Worm (Caenorhabditis elegans) whole organism, young adult: ENCODE results near the gene cpar-1.
A peak's percentile ranks its signal among the peaks of the same experiment; 100 is the strongest.

ENCODE experiments used
- B0035.1 ChIP-seq: sonication (generic microtip); optimal IDR thresholded peaks from 2 replicates; lab custom pipeline; 2016; ENCODE audit warnings: missing genetic modification characterization, mild to moderate bottlenecking, missing compliant biosample characterization, missing genotype, missing genetic modification reagents
- C17E4.6 ChIP-seq: fragments of 200-800 bp; sonication (Bioruptor generic); IDR thresholded peaks from 2 replicates; pipeline ENCODE4 v1.3.6; 2022; ENCODE audit warnings: missing genetic modification reagents, missing genetic modification characterization, missing compliant biosample characterization
- D2030.7 ChIP-seq: fragments of 200-800 bp; sonication (Bioruptor generic); IDR thresholded peaks from 2 replicates; pipeline ENCODE4 v1.3.6; 2022; ENCODE audit warnings: missing genetic modification reagents, missing genetic modification characterization, missing compliant biosample characterization
- F39B2.1 ChIP-seq: fragments of 200-800 bp; sonication (Bioruptor generic); IDR thresholded peaks from 2 replicates; pipeline ENCODE4 v1.3.6; 2022; ENCODE audit warnings: missing genetic modification reagents, missing genetic modification characterization, missing compliant biosample characterization
- F49E8.2 ChIP-seq: sonication (generic microtip); optimal IDR thresholded peaks from 3 replicates; lab custom pipeline; 2017; ENCODE audit warnings: missing genetic modification characterization, mild to moderate bottlenecking, missing compliant biosample characterization, antibody characterized with exemption, moderate library complexity; ENCODE audit not compliant: insufficient read depth
- T26A5.8 ChIP-seq: sonication (generic microtip); optimal IDR thresholded peaks from 2 replicates; lab custom pipeline; 2016; ENCODE audit warnings: missing genetic modification characterization, missing compliant biosample characterization
- Y53F4B.3 ChIP-seq: fragments of 200-800 bp; sonication (Bioruptor generic); IDR thresholded peaks from 2 replicates; pipeline ENCODE4 v1.3.6; 2022; ENCODE audit warnings: missing genetic modification reagents, missing genetic modification characterization, missing compliant biosample characterization
- Y56A3A.18 ChIP-seq: fragments of 200-800 bp; sonication (Bioruptor generic); IDR thresholded peaks from 2 replicates; pipeline ENCODE4 v1.3.6; 2022; ENCODE audit warnings: missing genetic modification reagents, missing genetic modification characterization, missing compliant biosample characterization
- attf-3 ChIP-seq: fragments of 200-800 bp; sonication (Bioruptor generic); conservative IDR thresholded peaks from 2 replicates; pipeline ENCODE4 v1.3.6; 2022; ENCODE audit warnings: missing genetic modification reagents, missing genetic modification characterization, missing compliant biosample characterization
- cebp-2 ChIP-seq: fragments of 200-800 bp; sonication (Bioruptor generic); IDR thresholded peaks from 2 replicates; pipeline ENCODE4 v1.3.6; 2022; ENCODE audit warnings: missing genetic modification characterization, missing compliant biosample characterization
- ceh-27 ChIP-seq: fragments of 200-800 bp; sonication (Bioruptor generic); optimal IDR thresholded peaks from 2 replicates; lab custom pipeline; 2018; ENCODE audit warnings: mild to moderate bottlenecking, missing genetic modification characterization, moderate library complexity, missing compliant biosample characterization
- ceh-91 ChIP-seq: fragments of 200-800 bp; sonication (Bioruptor generic); IDR thresholded peaks from 2 replicates; pipeline ENCODE4 v1.3.6; 2022; ENCODE audit warnings: missing genetic modification reagents, missing genetic modification characterization, missing compliant biosample characterization
- chd-7 ChIP-seq: sonication (generic microtip); optimal IDR thresholded peaks from 2 replicates; lab custom pipeline; 2016; ENCODE audit warnings: mild to moderate bottlenecking, missing genetic modification characterization, moderate library complexity, missing compliant biosample characterization
- dpff-1 ChIP-seq: sonication (generic microtip); optimal IDR thresholded peaks from 2 replicates; lab custom pipeline; 2017; ENCODE audit warnings: mild to moderate bottlenecking, missing genetic modification characterization, missing compliant biosample characterization
- dpl-1 ChIP-seq: fragments of 150-350 bp; optimal IDR thresholded peaks from 2 replicates; lab custom pipeline; 2014; ENCODE audit warnings: missing biosample characterization, missing genetic modification reagents, missing genetic modification characterization
- egl-44 ChIP-seq: fragments of 200-800 bp; sonication (Bioruptor generic); IDR thresholded peaks from 2 replicates; pipeline ENCODE4 v1.3.6; 2022; ENCODE audit warnings: missing genetic modification reagents, missing genetic modification characterization, missing compliant biosample characterization
- ekl-4 ChIP-seq: fragments of 200-800 bp; sonication (Bioruptor generic); IDR thresholded peaks from 2 replicates; pipeline ENCODE4 v1.3.6; 2022; ENCODE audit warnings: missing genetic modification reagents, missing genetic modification characterization, missing compliant biosample characterization
- him-1 ChIP-seq: sonication (generic microtip); optimal IDR thresholded peaks from 2 replicates; lab custom pipeline; 2016; ENCODE audit warnings: missing genotype, missing genetic modification reagents, missing genetic modification characterization, missing compliant biosample characterization
- hlh-12 ChIP-seq: sonication (generic microtip); optimal IDR thresholded peaks from 2 replicates; lab custom pipeline; 2016; ENCODE audit warnings: missing genetic modification characterization, missing compliant biosample characterization
- hmg-1.2 ChIP-seq: fragments of 200-800 bp; sonication (Bioruptor generic); IDR thresholded peaks from 2 replicates; pipeline ENCODE4 v1.3.6; 2022; ENCODE audit warnings: missing genetic modification reagents, missing genetic modification characterization, missing compliant biosample characterization
- hmg-20 ChIP-seq: fragments of 200-800 bp; sonication (Bioruptor generic); IDR thresholded peaks from 2 replicates; pipeline ENCODE4 v1.3.6; 2022; ENCODE audit warnings: missing genetic modification reagents, missing genetic modification characterization, missing compliant biosample characterization
- hsf-1 ChIP-seq: fragments of 200-800 bp; sonication (Bioruptor generic); IDR thresholded peaks from 2 replicates; pipeline ENCODE4 v1.3.6; 2022; ENCODE audit warnings: missing genetic modification reagents, missing genetic modification characterization, missing compliant biosample characterization
- lag-1 ChIP-seq: fragments of 200-800 bp; sonication (Bioruptor generic); IDR thresholded peaks from 2 replicates; pipeline ENCODE4 v1.3.6; 2022; ENCODE audit warnings: missing genetic modification reagents, missing genetic modification characterization, missing compliant biosample characterization
- lin-26 ChIP-seq: fragments of 200-800 bp; sonication (Bioruptor generic); IDR thresholded peaks from 2 replicates; pipeline ENCODE4 v1.3.6; 2022; ENCODE audit warnings: missing genetic modification reagents, missing genetic modification characterization, missing compliant biosample characterization
- lin-35 ChIP-seq, 3 experiments: fragments of 150-350 bp in 2 of 3; sonication (generic microtip) in 1 of 3; optimal IDR thresholded peaks; 2 replicates each; lab custom pipeline; 2014 to 2018; ENCODE audit warnings: missing biosample characterization in 3 of 3, missing genetic modification characterization in 3 of 3, missing genetic modification reagents in 3 of 3
- lin-40 ChIP-seq: sonication (generic microtip); optimal IDR thresholded peaks from 2 replicates; lab custom pipeline; 2016; ENCODE audit warnings: missing genetic modification characterization, mild to moderate bottlenecking, missing compliant biosample characterization, missing genotype, missing genetic modification reagents
- lin-54 ChIP-seq: fragments of 200-800 bp; sonication (Bioruptor generic); optimal IDR thresholded peaks from 2 replicates; lab custom pipeline; 2018; ENCODE audit warnings: mild to moderate bottlenecking, missing genetic modification characterization, missing compliant biosample characterization
- lir-1 ChIP-seq: fragments of 200-800 bp; sonication (Bioruptor generic); conservative IDR thresholded peaks from 2 replicates; pipeline ENCODE4 v1.3.6; 2022; ENCODE audit warnings: missing genetic modification reagents, missing genetic modification characterization, missing compliant biosample characterization
- lsy-27 ChIP-seq: sonication (generic microtip); optimal IDR thresholded peaks from 2 replicates; lab custom pipeline; 2017; ENCODE audit warnings: missing genetic modification characterization, mild to moderate bottlenecking, missing compliant biosample characterization, antibody characterized with exemption, missing genotype, borderline replicate concordance; ENCODE audit not compliant: insufficient read depth
- madf-3 ChIP-seq: fragments of 200-800 bp; sonication (Bioruptor generic); IDR thresholded peaks from 2 replicates; pipeline ENCODE4 v1.3.6; 2022; ENCODE audit warnings: missing genetic modification reagents, missing genetic modification characterization, missing compliant biosample characterization
- madf-6 ChIP-seq: fragments of 200-800 bp; sonication (Bioruptor generic); IDR thresholded peaks from 2 replicates; pipeline ENCODE4 v1.3.6; 2022; ENCODE audit warnings: missing genetic modification reagents, missing genetic modification characterization, missing compliant biosample characterization
- mcd-1 ChIP-seq: fragments of 200-800 bp; sonication (Bioruptor generic); IDR thresholded peaks from 2 replicates; pipeline ENCODE4 v1.3.6; 2022; ENCODE audit warnings: missing genetic modification reagents, missing genetic modification characterization, missing compliant biosample characterization
- mel-28 ChIP-seq: sonication (generic microtip); optimal IDR thresholded peaks from 2 replicates; lab custom pipeline; 2016; ENCODE audit warnings: borderline replicate concordance, mild to moderate bottlenecking, missing genetic modification characterization, missing compliant biosample characterization
- nfya-1 ChIP-seq: sonication (generic microtip); optimal IDR thresholded peaks from 2 replicates; lab custom pipeline; 2017; ENCODE audit warnings: antibody characterized with exemption, missing compliant biosample characterization, missing genetic modification characterization, borderline replicate concordance; ENCODE audit not compliant: insufficient read depth
- nhr-80 ChIP-seq: sonication (generic microtip); optimal IDR thresholded peaks from 2 replicates; lab custom pipeline; 2016; ENCODE audit warnings: missing genetic modification characterization, missing compliant biosample characterization
- nhr-90 ChIP-seq: sonication (generic microtip); optimal IDR thresholded peaks from 2 replicates; lab custom pipeline; 2016; ENCODE audit warnings: missing genotype, mild to moderate bottlenecking, missing genetic modification characterization, missing compliant biosample characterization
- pha-4 ChIP-seq: fragments of 150-350 bp; sonication (generic microtip); optimal IDR thresholded peaks from 2 replicates; lab custom pipeline; 2014; ENCODE audit warnings: missing biosample characterization, missing genetic modification reagents, missing genetic modification characterization
- rcor-1 ChIP-seq: fragments of 200-800 bp; sonication (Bioruptor generic); IDR thresholded peaks from 2 replicates; pipeline ENCODE4 v1.3.6; 2022; ENCODE audit warnings: missing genetic modification reagents, missing genetic modification characterization, missing compliant biosample characterization
- repo-1 ChIP-seq: sonication (generic microtip); optimal IDR thresholded peaks from 2 replicates; lab custom pipeline; 2017; ENCODE audit warnings: mild to moderate bottlenecking, missing genetic modification characterization, missing compliant biosample characterization
- snpc-4 ChIP-seq, 5 experiments: fragments of 150-350 bp in 1 of 5; sonication (generic microtip) in 4 of 5; optimal IDR thresholded peaks; 2 replicates each; lab custom pipeline; 2014 to 2018; ENCODE audit warnings: missing genetic modification characterization in 5 of 5, missing biosample characterization in 3 of 5, antibody characterized with exemption in 2 of 5, mild to moderate bottlenecking in 2 of 5, missing compliant biosample characterization in 2 of 5, missing genotype in 2 of 5, moderate library complexity in 2 of 5, missing genetic modification reagents in 1 of 5
- sptf-2 ChIP-seq: fragments of 200-800 bp; sonication (Bioruptor generic); optimal IDR thresholded peaks from 2 replicates; lab custom pipeline; 2018; ENCODE audit warnings: mild to moderate bottlenecking, missing genetic modification characterization, missing compliant biosample characterization
- tbp1 ChIP-seq: fragments of 200-800 bp; sonication (Bioruptor generic); optimal IDR thresholded peaks from 2 replicates; lab custom pipeline; 2018; ENCODE audit warnings: mild to moderate bottlenecking, missing genetic modification characterization, missing compliant biosample characterization
- tlf-1 ChIP-seq: fragments of 200-800 bp; sonication (Bioruptor generic); optimal IDR thresholded peaks from 2 replicates; lab custom pipeline; 2018; ENCODE audit warnings: mild to moderate bottlenecking, missing genetic modification characterization, missing compliant biosample characterization
- unc-62 ChIP-seq: fragments of 150-350 bp; optimal IDR thresholded peaks from 2 replicates; lab custom pipeline; 2014; ENCODE audit warnings: missing biosample characterization, missing genetic modification reagents, missing genetic modification characterization

Gene cpar-1

ce11 chrIII:9434999-9435398 lies 1.1 kb downstream of the cpar-1 start (continued):
- no peak for TF ChIP-seq snpc-4 (GFP tag; optimal IDR thresholded peaks at IDR 0.05; lab: Kevin White, UChicago)
- TF ChIP-seq snpc-4 (tag; optimal IDR thresholded peaks at IDR 0.05; lab: Kevin White, UChicago) = peak in 1 of 4 experiments; percentile 13
- no peak for TF ChIP-seq tlf-1
- TF ChIP-seq repo-1 (tag; lab: Kevin White, UChicago) = no peak
- TF ChIP-seq him-1 (tag; lab: Kevin White, UChicago) = peak; percentile 77
- TF ChIP-seq lin-54 (GFP tag; lab: Kevin White, UChicago) = peak; percentile 5
- no peak for TF ChIP-seq lsy-27 (tag; lab: Kevin White, UChicago)
- TF ChIP-seq madf-6 (GFP tag; lab: Robert Waterston, UW) = peak; percentile 63; the same call in 1 of the 2 replicates

ce11 chrIII:9439399-9439798 lies 5.5 kb downstream of the cpar-1 start, which contains the start of gene F54C8.1:
Gene F54C8.1 (plus strand): TSS chrIII:9439699.
- TF ChIP-seq attf-3 (no peak), lin-26 (GFP tag; lab: Robert Waterston, UW) (no peak), dpl-1 (GFP tag; lab: Kevin White, UChicago) (no peak), egl-44 (GFP tag; lab: Robert Waterston, UW) (no peak), hmg-20 (no peak), lir-1 (GFP tag; lab: Robert Waterston, UW) (no peak), nfya-1 (tag; lab: Kevin White, UChicago) (no peak), Y53F4B.3 (GFP tag; lab: Robert Waterston, UW) (no peak), lin-35 (GFP tag; optimal IDR thresholded peaks at IDR 0.05; lab: Kevin White, UChicago) (no peak), Y56A3A.18 (GFP tag; lab: Robert Waterston, UW) (no peak), dpff-1 (tag; lab: Kevin White, UChicago) (no peak), sptf-2 (no peak)

DNA sequence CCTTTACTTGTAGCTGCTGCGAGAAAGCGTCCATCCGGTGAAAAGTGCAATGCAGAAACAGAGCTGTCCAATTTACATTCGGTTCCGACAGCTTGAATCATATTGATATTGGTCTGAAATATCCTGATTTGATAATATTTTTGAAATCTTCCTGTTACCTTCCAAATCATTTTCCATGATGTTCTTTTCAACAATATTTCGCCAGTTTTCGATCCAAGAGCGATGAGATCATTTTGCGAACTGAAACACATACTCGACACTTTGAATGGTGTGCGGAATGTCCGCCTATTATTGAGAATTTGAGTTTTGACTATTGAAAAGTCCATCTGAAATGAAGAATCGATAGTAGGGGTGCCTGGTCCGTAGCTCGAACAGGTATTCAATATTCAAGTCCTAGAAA lies 7.3 kb downstream of the cpar-1 start, which contains the start of gene emb-30:
Gene emb-30 (minus strand): TSS at position 328 of the 400 bp plus-strand sequence.
- TF ChIP-seq chd-7 (peak; percentile 1), T26A5.8 (tag; lab: Kevin White, UChicago) (no peak), hsf-1 (GFP tag; lab: Robert Waterston, UW) (0 out of 2 replicates have a peak, but pooled peaks have one; percentile 33), lin-40 (tag; lab: Kevin White, UChicago) (no peak), madf-6 (GFP tag; lab: Robert Waterston, UW) (peak; percentile 35), lin-35 (GFP tag; optimal IDR thresholded peaks at IDR 0.05; lab: Kevin White, UChicago) (peak in 1 of 3 experiments; percentile 18), egl-44 (GFP tag; lab: Robert Waterston, UW) (no peak), mcd-1 (GFP tag; lab: Robert Waterston, UW) (peak; percentile 17; the same call in 1 of the 2 replicates), B0035.1 (no peak), madf-3 (no peak), lag-1 (GFP tag; lab: Robert Waterston, UW) (no peak), hlh-12 (no peak), C17E4.6 (no peak), pha-4 (tag; lab: Kevin White, UChicago) (no peak), lsy-27 (tag; lab: Kevin White, UChicago) (no peak), F49E8.2 (peak; percentile 19), ceh-27 (no peak), him-1 (tag; lab: Kevin White, UChicago) (no peak), rcor-1 (no peak), mel-28 (tag; lab: Kevin White, UChicago) (no peak), tbp1 (GFP tag; lab: Kevin White, UChicago) (no peak), cebp-2 (GFP tag; lab: Robert Waterston, UW) (no peak), F39B2.1 (GFP tag; lab: Robert Waterston, UW) (no peak), hmg-1.2 (GFP tag; lab: Robert Waterston, UW) (no peak), nhr-90 (tag; lab: Kevin White, UChicago) (no peak), Y53F4B.3 (GFP tag; lab: Robert Waterston, UW) (no peak), unc-62 (GFP tag; lab: Kevin White, UChicago) (no peak), nhr-80 (tag; lab: Kevin White, UChicago) (no peak), ekl-4 (no peak), ceh-91 (GFP tag; lab: Robert Waterston, UW) (no peak), D2030.7 (GFP tag; lab: Robert Waterston, UW) (no peak), tlf-1 (no peak)
